Worm (Caenorhabditis elegans): ENCODE measurements around the gene cutl-22.

ce11 chrV:1152736-1153135 lies 11.2 kb downstream of the cutl-22 start:
- TF ChIP-seq snpc-4 (tag; optimal IDR thresholded peaks at IDR 0.05) (no peak), nhr-237 (tag; optimal IDR thresholded peaks at IDR 0.05) (no peak), elt-1 (tag; optimal IDR thresholded peaks at IDR 0.05) (no peak), ztf-4 (tag; optimal IDR thresholded peaks at IDR 0.05) (no peak), nhr-25 (tag; optimal IDR thresholded peaks at IDR 0.05) (no peak), unc-62 (GFP tag; optimal IDR thresholded peaks at IDR 0.05) (no peak), nfya-1 (tag; optimal IDR thresholded peaks at IDR 0.05; ENCODE audit: insufficient read depth) (no peak), nhr-11 (tag; optimal IDR thresholded peaks at IDR 0.05) (no peak), nhr-76 (tag; optimal IDR thresholded peaks at IDR 0.05) (no peak)
